Worm (Caenorhabditis elegans) whole organism, L4/young adult: ENCODE results near the gene F13B12.4.

Experiments
- W03F9.2 ChIP-seq: fragments of 150-350 bp; optimal IDR thresholded peaks from 2 replicates; lab custom pipeline; 2014; ENCODE audit warnings: missing biosample characterization, missing genetic modification characterization
- him-1 ChIP-seq: sonication (generic microtip); optimal IDR thresholded peaks from 2 replicates; lab custom pipeline; 2016; ENCODE audit warnings: missing genotype, missing genetic modification reagents, missing genetic modification characterization, missing compliant biosample characterization

DNA sequence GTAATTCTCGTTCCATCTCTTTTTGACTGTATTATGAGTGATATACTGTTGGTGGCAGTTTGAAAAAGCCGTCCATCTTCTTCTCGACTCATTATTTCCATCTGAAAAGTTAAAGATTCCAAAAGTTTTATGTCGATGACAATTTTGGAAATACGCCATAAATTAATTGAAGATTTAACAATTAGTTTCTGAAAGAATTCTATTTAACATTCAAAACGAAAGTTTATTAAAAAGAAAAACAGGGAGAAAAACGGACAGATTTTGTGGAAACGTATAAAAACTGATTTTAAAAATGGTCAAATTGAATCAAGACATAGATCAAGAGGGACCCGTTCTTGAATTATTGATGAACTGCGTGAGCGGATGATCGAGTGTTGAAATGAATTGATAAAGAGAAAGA lies 35.9 kb downstream of the F13B12.4 start, which contains the start of gene R10H10.7:
- TF ChIP-seq him-1 (tag; lab: Kevin White, UChicago) (no peak), W03F9.2 (tag; lab: Kevin White, UChicago) (no peak)
